Fruit fly (Drosophila melanogaster): ENCODE data around the gene CG7551.

The CG7551 gene

DNA sequence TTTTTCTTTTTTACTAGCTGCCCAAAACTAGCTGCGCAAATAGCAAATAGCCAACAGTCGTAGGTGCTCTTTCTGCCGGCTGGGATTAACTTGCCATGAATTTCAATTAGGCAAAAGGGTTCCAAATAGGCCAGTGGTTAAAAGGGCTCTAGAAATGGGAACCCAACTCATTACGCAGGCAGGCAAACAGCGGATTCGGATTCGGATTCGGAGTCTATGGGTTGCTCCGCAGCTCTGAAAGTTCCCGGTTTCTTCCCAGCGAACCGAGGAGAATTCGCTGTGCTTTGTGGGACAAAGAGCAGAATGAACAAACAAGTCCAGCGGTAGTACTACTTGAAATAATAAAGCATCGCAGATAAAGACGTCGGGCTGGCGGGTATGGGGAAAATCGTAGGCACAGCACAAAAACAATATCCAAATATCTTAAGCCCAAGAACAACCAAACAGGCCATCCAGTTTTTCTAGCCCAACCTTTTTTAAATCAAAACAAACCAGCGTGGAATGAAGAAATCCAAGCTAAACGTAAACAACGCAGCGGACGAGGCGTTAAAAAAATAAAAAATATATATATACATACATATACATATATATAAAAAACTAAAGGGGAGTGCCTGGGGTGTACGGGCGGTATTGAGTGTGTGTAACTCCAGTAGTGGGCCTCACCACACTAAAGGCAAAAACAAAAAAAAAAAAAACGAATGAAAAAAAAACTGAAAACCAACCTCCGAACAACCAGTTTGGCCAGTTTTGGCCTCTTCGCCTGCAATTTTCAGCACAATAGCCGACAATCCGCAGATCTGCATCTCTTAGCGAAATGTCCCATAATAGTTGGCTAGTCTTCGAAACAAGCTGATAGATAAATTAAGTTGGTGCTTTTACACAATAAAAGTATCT, 16.2 kb upstream of the CG7551 start:
- TF ChIP-seq ttk (optimal IDR thresholded peaks at IDR 0.05) (no peak), Sin3A (optimal IDR thresholded peaks at IDR 0.05) (no peak), h (optimal IDR thresholded peaks at IDR 0.05) (no peak), psq (optimal IDR thresholded peaks at IDR 0.05) (no peak), insv (optimal IDR thresholded peaks at IDR 0.05) (no peak), Myc (optimal IDR thresholded peaks at IDR 0.05) (no peak)

DNA sequence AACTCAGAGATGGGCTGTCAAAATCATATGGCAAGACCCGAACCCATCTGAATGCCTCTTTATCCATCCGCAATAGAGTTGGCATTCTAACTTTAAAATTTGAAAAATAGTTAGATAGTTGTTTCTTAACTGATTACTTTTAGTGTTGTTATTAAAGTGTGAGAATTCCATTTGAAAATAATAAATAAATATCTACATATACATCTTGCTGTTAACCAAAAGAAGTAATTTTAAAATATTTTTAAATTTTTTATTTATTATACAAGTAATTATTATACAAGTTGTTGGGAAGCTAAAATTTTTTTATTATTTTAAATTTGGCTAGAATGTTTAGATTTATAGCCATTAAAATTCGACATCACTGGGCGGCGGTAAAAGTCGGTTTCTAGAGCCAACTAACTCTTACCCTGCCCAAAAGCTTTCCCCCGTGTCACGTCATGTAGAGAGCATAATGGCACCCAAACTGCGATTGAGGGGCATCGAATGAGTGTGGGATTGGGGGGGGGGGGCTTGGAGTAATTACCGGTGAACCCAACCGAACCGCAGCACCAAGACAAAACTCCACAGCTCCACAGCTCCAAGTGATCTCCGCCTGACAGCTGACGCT, 14.7 kb upstream of the CG7551 start:
- TF ChIP-seq psq (optimal IDR thresholded peaks at IDR 0.05), result no peak
- TF ChIP-seq Sin3A (optimal IDR thresholded peaks at IDR 0.05), result no peak
- no peak for TF ChIP-seq Myc (optimal IDR thresholded peaks at IDR 0.05)
- no peak for TF ChIP-seq ttk (optimal IDR thresholded peaks at IDR 0.05)
- no peak for TF ChIP-seq h (optimal IDR thresholded peaks at IDR 0.05)
- TF ChIP-seq insv (optimal IDR thresholded peaks at IDR 0.05), result no peak

DNA sequence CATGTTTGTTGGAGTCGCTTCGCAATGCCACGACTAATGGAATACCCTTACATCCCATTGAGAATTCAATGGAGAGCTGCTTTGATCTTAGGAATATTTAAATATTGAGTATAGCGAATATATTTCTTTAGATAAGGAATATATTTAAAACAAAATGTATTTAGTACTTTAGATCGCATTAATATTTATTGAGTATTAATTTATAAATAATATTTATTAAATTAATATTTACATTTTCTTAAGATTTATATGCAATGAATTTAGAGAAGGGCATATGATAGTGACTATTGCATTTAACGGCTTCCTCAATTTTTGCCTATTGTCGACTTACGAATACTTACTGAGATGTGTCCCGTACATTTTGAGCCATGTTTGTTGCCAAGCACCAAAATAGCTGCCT, 14.1 kb upstream of the CG7551 start:
- TF ChIP-seq psq (optimal IDR thresholded peaks at IDR 0.05) (no peak), ttk (optimal IDR thresholded peaks at IDR 0.05) (no peak), h (optimal IDR thresholded peaks at IDR 0.05) (no peak), Myc (optimal IDR thresholded peaks at IDR 0.05) (no peak), Sin3A (optimal IDR thresholded peaks at IDR 0.05) (no peak), insv (optimal IDR thresholded peaks at IDR 0.05) (no peak)

DNA sequence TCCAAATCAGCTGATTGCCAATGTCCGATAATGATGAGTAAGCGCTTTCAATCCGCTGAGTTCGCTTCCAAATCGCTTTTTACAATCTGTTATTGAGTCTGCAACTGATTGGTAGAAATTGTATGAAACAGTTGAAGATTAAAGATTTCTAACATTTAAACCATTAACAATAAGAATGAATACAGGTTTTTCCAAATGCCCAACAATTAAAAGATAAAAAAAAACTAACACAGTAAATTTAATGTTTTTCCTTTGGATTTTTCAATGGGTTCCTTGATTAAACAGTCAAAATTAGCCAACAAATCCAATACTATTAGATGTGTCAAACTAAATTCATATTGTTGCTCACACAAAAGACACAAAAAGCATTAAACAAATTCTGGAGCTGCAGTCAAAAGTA, 13.4 kb upstream of the CG7551 start, which contains the start of gene CG7557:
Gene CG7557 (plus strand): TSS at position 301 of the 400 bp plus-strand sequence.
- TF ChIP-seq ttk (optimal IDR thresholded peaks at IDR 0.05) (no peak), Sin3A (optimal IDR thresholded peaks at IDR 0.05) (no peak), h (optimal IDR thresholded peaks at IDR 0.05) (no peak), psq (optimal IDR thresholded peaks at IDR 0.05) (no peak)

DNA sequence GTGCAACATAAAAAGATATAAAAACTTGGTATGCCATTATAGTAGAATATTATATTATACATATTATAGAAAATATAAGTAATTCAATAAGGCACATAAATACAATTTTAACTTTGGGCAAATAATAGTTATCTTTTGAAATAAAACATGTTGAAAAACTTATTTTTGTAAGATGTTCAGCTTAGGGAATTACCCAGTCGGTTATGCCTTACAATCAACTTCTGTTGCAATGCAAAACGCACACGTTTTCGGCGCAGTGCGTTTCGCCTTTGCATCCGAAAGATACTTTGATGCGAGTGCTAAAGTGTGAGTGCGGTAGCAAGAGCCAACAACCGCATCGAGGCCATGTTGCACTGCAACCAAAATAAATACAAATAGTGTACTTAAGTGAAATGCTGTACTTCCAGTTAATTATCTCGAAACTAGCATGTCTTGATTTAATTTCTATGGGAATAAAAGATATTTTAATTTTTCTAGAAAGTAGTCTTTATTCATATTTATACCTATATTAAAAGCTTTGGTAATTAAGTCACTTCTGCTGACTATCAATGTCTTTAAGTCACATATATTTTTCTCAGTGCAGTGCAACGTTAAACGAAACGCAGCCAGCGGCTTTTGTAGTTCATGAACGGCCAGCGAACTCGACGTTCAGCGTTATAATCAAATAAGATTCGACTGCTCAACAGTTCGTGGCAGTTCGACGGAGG, 11.1 kb upstream of the CG7551 start:
- TF ChIP-seq h (optimal IDR thresholded peaks at IDR 0.05) (no peak), insv (optimal IDR thresholded peaks at IDR 0.05) (no peak), ttk (optimal IDR thresholded peaks at IDR 0.05) (no peak), Myc (optimal IDR thresholded peaks at IDR 0.05) (no peak), Sin3A (optimal IDR thresholded peaks at IDR 0.05) (no peak), psq (optimal IDR thresholded peaks at IDR 0.05) (no peak)

DNA sequence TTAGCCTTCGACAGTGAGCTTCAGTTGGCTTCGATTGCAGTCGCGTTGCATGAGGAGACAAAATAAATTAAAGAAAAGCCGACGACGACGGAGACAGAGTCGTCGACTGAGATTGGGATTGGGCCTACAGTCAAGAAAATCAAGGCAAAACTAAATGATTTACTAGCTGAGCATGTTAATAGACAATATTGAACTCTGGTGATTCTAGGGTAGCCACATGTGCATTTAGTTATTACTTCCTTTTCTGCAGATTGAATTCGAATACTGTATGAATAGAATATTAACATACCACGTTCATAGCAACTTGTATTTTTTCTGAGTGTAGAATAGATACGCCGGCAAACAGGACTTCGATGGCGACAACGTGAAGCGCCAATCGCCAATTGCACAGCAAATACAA, 9.9 kb upstream of the CG7551 start:
- TF ChIP-seq psq (optimal IDR thresholded peaks at IDR 0.05), result no peak
- no peak for TF ChIP-seq Sin3A (optimal IDR thresholded peaks at IDR 0.05)
- TF ChIP-seq ttk (optimal IDR thresholded peaks at IDR 0.05), result no peak

DNA sequence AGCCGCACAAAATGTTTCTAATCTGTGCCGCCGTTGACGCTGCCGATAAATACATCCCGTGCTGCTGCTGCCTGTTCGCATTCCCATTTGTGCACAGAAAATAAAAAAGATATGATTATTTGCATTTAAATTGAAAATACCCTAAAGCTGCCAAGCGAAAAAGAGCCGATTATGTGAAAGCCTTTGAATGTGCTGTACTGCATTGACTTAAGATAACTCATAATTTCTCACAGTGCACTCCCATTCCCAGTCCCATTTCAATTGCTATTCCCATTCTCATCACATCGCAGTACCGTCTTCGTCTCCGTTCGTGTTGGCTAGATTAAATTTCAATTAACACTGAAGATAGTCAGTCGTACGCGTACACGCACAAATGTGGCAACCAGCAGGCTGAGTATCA, 9.4 kb upstream of the CG7551 start:
- TF ChIP-seq Sin3A (optimal IDR thresholded peaks at IDR 0.05) (no peak), ttk (optimal IDR thresholded peaks at IDR 0.05) (no peak), h (optimal IDR thresholded peaks at IDR 0.05) (no peak), insv (optimal IDR thresholded peaks at IDR 0.05) (no peak), psq (optimal IDR thresholded peaks at IDR 0.05) (no peak), Myc (optimal IDR thresholded peaks at IDR 0.05) (no peak)

DNA sequence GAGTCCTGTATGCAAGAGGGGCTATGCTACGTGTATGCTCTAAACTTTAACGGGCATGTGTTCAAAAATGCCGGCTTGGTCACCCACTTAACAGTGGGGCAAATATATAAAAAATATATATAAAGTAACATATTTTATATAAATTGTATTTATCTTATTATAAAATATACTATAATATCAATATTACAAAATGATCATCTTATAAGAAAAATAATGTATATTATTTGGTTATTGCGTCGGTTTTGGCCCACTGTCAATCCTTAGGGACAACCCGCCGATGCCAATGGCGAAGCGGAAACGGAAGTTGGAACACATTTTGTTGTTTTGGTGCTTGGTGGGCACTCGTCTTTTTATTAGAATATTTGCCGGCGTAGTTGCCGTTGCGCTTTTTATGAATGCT, 7.8 kb upstream of the CG7551 start:
- TF ChIP-seq Myc (optimal IDR thresholded peaks at IDR 0.05), result no peak
- TF ChIP-seq insv (optimal IDR thresholded peaks at IDR 0.05), result no peak
- TF ChIP-seq ttk (optimal IDR thresholded peaks at IDR 0.05), result no peak
- TF ChIP-seq h (optimal IDR thresholded peaks at IDR 0.05), result no peak
- TF ChIP-seq Sin3A (optimal IDR thresholded peaks at IDR 0.05), result no peak
- no peak for TF ChIP-seq psq (optimal IDR thresholded peaks at IDR 0.05)

DNA sequence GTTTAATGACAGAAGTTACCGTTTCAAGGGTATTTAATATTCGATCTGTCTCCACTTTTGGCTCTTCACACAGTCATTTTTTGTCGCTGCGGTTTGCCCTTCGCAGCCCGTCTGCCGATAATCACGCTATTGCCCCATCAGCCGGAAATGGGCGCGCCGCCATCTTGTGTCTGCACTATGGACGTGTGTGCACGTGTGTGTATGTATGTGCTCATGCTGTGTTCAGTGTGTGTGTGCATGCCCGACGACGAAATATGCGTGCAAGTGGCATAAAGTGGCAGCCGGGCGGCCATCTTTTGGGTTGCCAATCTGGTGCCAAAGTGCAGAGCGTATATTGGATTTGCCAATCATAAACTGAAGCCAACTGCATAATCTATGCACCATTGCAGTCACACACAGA, 3.8 kb upstream of the CG7551 start:
- no peak for TF ChIP-seq ttk (optimal IDR thresholded peaks at IDR 0.05)
- TF ChIP-seq Sin3A (optimal IDR thresholded peaks at IDR 0.05), result no peak
- TF ChIP-seq h (optimal IDR thresholded peaks at IDR 0.05), result no peak
- no peak for TF ChIP-seq psq (optimal IDR thresholded peaks at IDR 0.05)
- TF ChIP-seq Myc (optimal IDR thresholded peaks at IDR 0.05), result no peak
- TF ChIP-seq insv (optimal IDR thresholded peaks at IDR 0.05), result no peak

DNA sequence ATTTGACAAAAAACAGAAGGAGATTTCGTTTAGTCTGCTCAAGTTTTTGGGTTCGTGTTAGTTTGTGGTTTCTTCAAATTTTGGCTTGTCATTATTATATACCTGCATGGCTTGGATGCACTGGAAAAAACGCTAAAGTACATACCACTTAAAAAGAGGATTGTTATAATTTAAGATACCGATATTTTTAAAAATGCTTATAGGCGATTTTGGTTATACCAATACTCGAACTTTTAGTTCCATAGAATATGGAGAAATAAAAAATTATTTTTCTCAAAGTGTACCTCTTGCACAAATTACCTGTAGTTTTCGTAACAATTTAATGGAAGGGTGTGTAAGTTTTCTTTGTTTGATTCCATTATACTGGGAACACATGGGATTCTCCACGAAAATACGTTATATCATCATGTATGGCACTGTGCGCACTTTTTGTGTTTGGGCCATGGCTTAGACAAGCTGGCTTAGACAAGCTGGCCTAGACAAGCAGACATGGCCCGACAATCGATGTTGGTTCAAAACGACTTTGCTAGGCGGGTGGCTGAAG, 7.2 kb downstream of the CG7551 start, which contains the start of gene Fum3:
Gene Fum3 (minus strand): TSS at position 494 of the 544 bp plus-strand sequence.
- TF ChIP-seq ttk (optimal IDR thresholded peaks at IDR 0.05) (no peak), insv (optimal IDR thresholded peaks at IDR 0.05) (no peak), psq (optimal IDR thresholded peaks at IDR 0.05) (no peak), Sin3A (optimal IDR thresholded peaks at IDR 0.05) (no peak), Myc (optimal IDR thresholded peaks at IDR 0.05) (no peak), h (optimal IDR thresholded peaks at IDR 0.05) (no peak)

DNA sequence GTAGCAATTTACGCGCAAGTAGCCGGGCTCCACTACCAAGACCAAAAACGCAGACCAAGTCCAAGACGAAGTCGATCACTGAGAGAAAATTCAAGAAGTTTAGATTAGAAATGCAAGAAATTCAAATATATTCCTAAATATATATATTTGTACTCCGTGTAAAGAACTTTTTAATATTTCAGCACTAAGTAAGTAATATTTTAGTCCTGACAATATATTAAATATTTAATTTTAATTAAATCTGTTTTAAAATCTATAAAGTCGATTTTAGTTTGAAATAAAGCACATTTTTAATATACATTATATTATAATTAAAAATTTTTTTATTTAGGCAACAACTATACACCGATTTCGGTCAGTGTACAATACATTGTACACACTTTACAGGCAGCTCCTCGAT, 8.7 kb downstream of the CG7551 start:
- TF ChIP-seq Sin3A (optimal IDR thresholded peaks at IDR 0.05) (no peak), h (optimal IDR thresholded peaks at IDR 0.05) (no peak), psq (optimal IDR thresholded peaks at IDR 0.05) (no peak), ttk (optimal IDR thresholded peaks at IDR 0.05) (no peak), insv (optimal IDR thresholded peaks at IDR 0.05) (no peak), Myc (optimal IDR thresholded peaks at IDR 0.05) (no peak)

DNA sequence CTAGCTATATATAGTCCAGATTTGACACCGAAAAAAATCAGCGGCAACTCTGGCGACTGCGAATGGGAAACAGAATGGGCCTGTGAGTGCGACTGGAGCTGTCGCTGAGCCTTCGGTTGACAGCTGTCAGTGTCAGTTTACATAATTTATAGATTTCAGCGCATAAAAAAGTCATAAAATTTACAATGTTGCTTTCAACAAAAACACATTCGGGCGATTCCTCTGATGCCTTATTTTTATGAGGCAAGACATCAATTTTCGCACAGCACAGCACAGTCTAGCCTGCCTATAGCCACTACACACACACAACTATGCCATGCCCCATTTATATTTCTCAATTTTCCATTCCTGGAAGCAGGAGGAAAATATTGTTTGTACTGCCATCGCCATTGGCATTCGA, 14.1 kb downstream of the CG7551 start:
- TF ChIP-seq Myc (optimal IDR thresholded peaks at IDR 0.05), result no peak
- TF ChIP-seq h (optimal IDR thresholded peaks at IDR 0.05), result no peak
- no peak for TF ChIP-seq ttk (optimal IDR thresholded peaks at IDR 0.05)
- no peak for TF ChIP-seq Sin3A (optimal IDR thresholded peaks at IDR 0.05)
- TF ChIP-seq psq (optimal IDR thresholded peaks at IDR 0.05), result no peak
- TF ChIP-seq insv (optimal IDR thresholded peaks at IDR 0.05), result no peak

All from Kc167 (cell line).